Worm (Caenorhabditis elegans) whole organism, L4 larva: ENCODE data around the gene F42A6.2.

Experiments
- D1046.2 ChIP-seq: fragments of 200-800 bp; sonication (Bioruptor generic); IDR thresholded peaks from 2 replicates; pipeline ENCODE4 v1.3.6; 2022; ENCODE audit warnings: missing genetic modification characterization, missing compliant biosample characterization
- F37D6.2 ChIP-seq: sonication (generic microtip); optimal IDR thresholded peaks from 2 replicates; lab custom pipeline; 2016; ENCODE audit warnings: mild to moderate bottlenecking, missing genetic modification characterization, missing compliant biosample characterization
- T20F7.1 ChIP-seq: fragments of 200-800 bp; sonication (Bioruptor generic); optimal IDR thresholded peaks from 2 replicates; lab custom pipeline; 2018; ENCODE audit warnings: mild to moderate bottlenecking, missing genetic modification characterization, missing compliant biosample characterization
- T26A8.4 ChIP-seq: fragments of 200-800 bp; sonication (Bioruptor generic); IDR thresholded peaks from 2 replicates; pipeline ENCODE4 v1.3.6; 2022; ENCODE audit warnings: missing genetic modification characterization, missing compliant biosample characterization
- Y48G9A.11 ChIP-seq: fragments of 200-800 bp; sonication (Bioruptor generic); IDR thresholded peaks from 2 replicates; pipeline ENCODE4 v1.3.6; 2022; ENCODE audit warnings: missing genetic modification reagents, missing genetic modification characterization, missing compliant biosample characterization
- Y5F2A.4 ChIP-seq: fragments of 200-800 bp; sonication (Bioruptor generic); optimal IDR thresholded peaks from 2 replicates; lab custom pipeline; 2018; ENCODE audit warnings: mild to moderate bottlenecking, missing genetic modification characterization, missing compliant biosample characterization
- Y75B8A.6 ChIP-seq: fragments of 200-800 bp; sonication (Bioruptor generic); IDR thresholded peaks from 2 replicates; pipeline ENCODE4 v1.3.6; 2022; ENCODE audit warnings: missing genetic modification reagents, missing genetic modification characterization, missing compliant biosample characterization
- aha-1 ChIP-seq: fragments of 150-350 bp; peaks from one replicate; lab custom pipeline; 2014; ENCODE audit warnings: missing biosample characterization, missing genetic modification characterization
- ama-1 ChIP-seq: fragments of 150-350 bp; optimal IDR thresholded peaks from 2 replicates; lab custom pipeline; 2014; ENCODE audit warnings: inconsistent platforms, mixed read lengths
- ceh-32 ChIP-seq: sonication (generic microtip); optimal IDR thresholded peaks from 2 replicates; lab custom pipeline; 2016; ENCODE audit warnings: mild to moderate bottlenecking, missing genetic modification characterization, missing compliant biosample characterization; ENCODE audit not compliant: poor library complexity
- ceh-82 ChIP-seq: sonication (generic microtip); optimal IDR thresholded peaks from 2 replicates; lab custom pipeline; 2017; ENCODE audit warnings: missing biosample characterization, missing genetic modification characterization
- daf-16 ChIP-seq, 3 experiments: sonication (generic microtip); optimal IDR thresholded peaks; 2 replicates each; lab custom pipeline; 2016 to 2017; ENCODE audit warnings: missing genetic modification characterization in 3 of 3, missing genetic modification reagents in 3 of 3, mild to moderate bottlenecking in 2 of 3, missing compliant biosample characterization in 2 of 3, missing biosample characterization in 1 of 3, moderate library complexity in 1 of 3
- dve-1 ChIP-seq: sonication (generic microtip); optimal IDR thresholded peaks from 2 replicates; lab custom pipeline; 2017; ENCODE audit warnings: antibody characterized with exemption, mild to moderate bottlenecking, missing genetic modification characterization, missing compliant biosample characterization; ENCODE audit not compliant: insufficient read depth
- egl-43 ChIP-seq: fragments of 200-800 bp; sonication (Bioruptor generic); IDR thresholded peaks from 2 replicates; pipeline ENCODE4 v1.3.6; 2022; ENCODE audit warnings: missing genetic modification reagents, missing genetic modification characterization, missing compliant biosample characterization
- fkh-10 ChIP-seq: fragments of 150-350 bp; optimal IDR thresholded peaks from 2 replicates; lab custom pipeline; 2014; ENCODE audit warnings: missing biosample characterization, missing genetic modification reagents, missing genetic modification characterization
- fos-1 ChIP-seq: fragments of 150-350 bp; optimal IDR thresholded peaks from 2 replicates; lab custom pipeline; 2014; ENCODE audit warnings: missing biosample characterization, missing genetic modification characterization
- lin-13 ChIP-seq: fragments of 150-350 bp; optimal IDR thresholded peaks from 2 replicates; lab custom pipeline; 2014; ENCODE audit warnings: missing biosample characterization, missing genetic modification reagents, missing genetic modification characterization
- lin-29 ChIP-seq: fragments of 200-800 bp; sonication (Bioruptor generic); IDR thresholded peaks from 2 replicates; pipeline ENCODE4 v1.3.6; 2022; ENCODE audit warnings: missing genetic modification reagents, missing genetic modification characterization, missing compliant biosample characterization
- lin-38 ChIP-seq: fragments of 200-800 bp; sonication (Bioruptor generic); IDR thresholded peaks from 2 replicates; pipeline ENCODE4 v1.3.6; 2022; ENCODE audit warnings: missing genetic modification reagents, missing genetic modification characterization, missing compliant biosample characterization
- lir-3 ChIP-seq: sonication (generic microtip); optimal IDR thresholded peaks from 2 replicates; lab custom pipeline; 2016; ENCODE audit warnings: mild to moderate bottlenecking, missing genetic modification characterization, missing compliant biosample characterization
- lsy-2 ChIP-seq, 2 experiments: fragments of 150-350 bp in 1 of 2; sonication (generic microtip) in 1 of 2; optimal IDR thresholded peaks; 2 replicates each; lab custom pipeline; 2014 to 2017; ENCODE audit warnings: missing biosample characterization in 2 of 2, missing genetic modification characterization in 2 of 2
- madf-5 ChIP-seq, 2 experiments: fragments of 200-800 bp; sonication (Bioruptor generic); IDR thresholded peaks; 2 replicates each; pipeline ENCODE4 v1.3.6; 2022; ENCODE audit warnings: missing compliant biosample characterization in 2 of 2, missing genetic modification characterization in 2 of 2
- mes-2 ChIP-seq: sonication (generic microtip); optimal IDR thresholded peaks from 2 replicates; lab custom pipeline; 2016; ENCODE audit warnings: missing genotype, mild to moderate bottlenecking, missing genetic modification characterization, missing compliant biosample characterization; ENCODE audit not compliant: poor library complexity, severe bottlenecking
- mxl-2 ChIP-seq: fragments of 200-800 bp; sonication (Bioruptor generic); conservative IDR thresholded peaks from 2 replicates; pipeline ENCODE4 v1.3.6; 2022; ENCODE audit warnings: missing genetic modification reagents, missing genetic modification characterization, missing compliant biosample characterization
- nhr-102 ChIP-seq: sonication (generic microtip); optimal IDR thresholded peaks from 2 replicates; lab custom pipeline; 2016; ENCODE audit warnings: mild to moderate bottlenecking, missing genetic modification characterization, moderate library complexity, missing compliant biosample characterization
- nhr-237 ChIP-seq: sonication (generic microtip); optimal IDR thresholded peaks from 2 replicates; lab custom pipeline; 2017; ENCODE audit warnings: missing biosample characterization, missing genetic modification characterization
- nhr-41 ChIP-seq: fragments of 200-800 bp; sonication (Bioruptor generic); IDR thresholded peaks from 2 replicates; pipeline ENCODE4 v1.3.6; 2022; ENCODE audit warnings: missing genetic modification reagents, missing genetic modification characterization, missing compliant biosample characterization
- nhr-76 ChIP-seq: fragments of 150-350 bp; optimal IDR thresholded peaks from 2 replicates; lab custom pipeline; 2014; ENCODE audit warnings: missing biosample characterization, missing genetic modification characterization
- pqm-1 ChIP-seq: sonication (generic microtip); optimal IDR thresholded peaks from 2 replicates; lab custom pipeline; 2017; ENCODE audit warnings: missing biosample characterization, missing genetic modification characterization
- sdz-12 ChIP-seq: fragments of 200-800 bp; sonication (Bioruptor generic); optimal IDR thresholded peaks from 2 replicates; lab custom pipeline; 2018; ENCODE audit warnings: mild to moderate bottlenecking, missing genetic modification characterization, missing compliant biosample characterization
- snpc-4 ChIP-seq: fragments of 150-350 bp; optimal IDR thresholded peaks from 2 replicates; lab custom pipeline; 2014; ENCODE audit warnings: missing biosample characterization, missing genetic modification characterization
- spr-3 ChIP-seq: fragments of 200-800 bp; sonication (Bioruptor generic); optimal IDR thresholded peaks from 2 replicates; lab custom pipeline; 2018; ENCODE audit warnings: mild to moderate bottlenecking, missing genetic modification characterization, missing compliant biosample characterization
- tra-1 ChIP-seq: fragments of 200-800 bp; sonication (Bioruptor generic); IDR thresholded peaks from 2 replicates; pipeline ENCODE4 v1.3.6; 2022; ENCODE audit warnings: missing genetic modification reagents, missing genetic modification characterization, missing compliant biosample characterization
- unc-130 ChIP-seq: sonication (generic microtip); optimal IDR thresholded peaks from 2 replicates; lab custom pipeline; 2016; ENCODE audit warnings: missing genetic modification reagents, missing genetic modification characterization, missing compliant biosample characterization
- zfp-3 ChIP-seq: fragments of 200-800 bp; sonication (Bioruptor generic); conservative IDR thresholded peaks from 2 replicates; pipeline ENCODE4 v1.3.6; 2022; ENCODE audit warnings: missing genetic modification reagents, missing genetic modification characterization, missing compliant biosample characterization
- zip-2 ChIP-seq: fragments of 150-350 bp; optimal IDR thresholded peaks from 2 replicates; lab custom pipeline; 2014; ENCODE audit warnings: missing biosample characterization, missing genetic modification characterization
- ztf-7 ChIP-seq: fragments of 150-350 bp; optimal IDR thresholded peaks from 2 replicates; lab custom pipeline; 2014; ENCODE audit warnings: missing biosample characterization, missing genetic modification characterization

Gene F42A6.2

DNA sequence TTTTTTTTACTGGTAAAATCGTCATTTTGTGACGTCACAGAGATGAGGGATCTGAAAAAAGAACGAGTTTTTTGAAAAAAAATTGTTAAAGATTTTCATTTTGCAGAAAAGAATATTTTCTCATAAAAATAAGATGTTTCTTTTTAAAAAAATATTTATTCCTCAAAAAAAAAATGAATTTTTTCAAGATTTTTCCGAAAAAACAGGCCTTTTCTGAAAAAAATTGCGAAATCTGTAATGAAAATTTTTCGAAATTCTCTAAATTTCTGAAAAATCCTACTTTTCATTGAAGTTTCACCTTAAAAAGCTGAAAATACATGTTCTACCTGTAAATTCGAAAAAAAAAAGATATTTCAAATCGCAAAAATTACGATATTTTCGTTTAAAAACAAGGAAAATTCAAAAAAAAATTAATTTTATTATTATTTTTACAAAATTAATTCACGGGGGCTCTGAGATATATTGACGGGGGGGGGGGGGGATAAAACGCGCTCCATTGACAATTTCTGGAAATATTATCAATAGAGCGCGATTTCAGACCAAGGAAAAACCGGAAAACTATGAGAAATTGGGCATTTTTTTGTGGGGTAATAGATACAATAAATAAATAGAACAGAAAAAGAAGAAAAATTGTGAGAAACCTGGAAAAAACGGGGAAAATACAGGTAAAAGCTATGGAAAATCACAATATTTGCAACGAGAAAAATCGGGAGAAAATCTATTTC lies 37.0 kb downstream of the F42A6.2 start, which contains the start of gene otub-4:
Gene otub-4, minus strand, starts transcription at position 51 of the 725 bp plus-strand sequence.
- TF ChIP-seq madf-5 (GFP tag; IDR thresholded peaks at IDR 0.05; lab: Robert Waterston, UW), result no peak
- TF ChIP-seq lin-38 (GFP tag; lab: Robert Waterston, UW), result peak; percentile 66

DNA sequence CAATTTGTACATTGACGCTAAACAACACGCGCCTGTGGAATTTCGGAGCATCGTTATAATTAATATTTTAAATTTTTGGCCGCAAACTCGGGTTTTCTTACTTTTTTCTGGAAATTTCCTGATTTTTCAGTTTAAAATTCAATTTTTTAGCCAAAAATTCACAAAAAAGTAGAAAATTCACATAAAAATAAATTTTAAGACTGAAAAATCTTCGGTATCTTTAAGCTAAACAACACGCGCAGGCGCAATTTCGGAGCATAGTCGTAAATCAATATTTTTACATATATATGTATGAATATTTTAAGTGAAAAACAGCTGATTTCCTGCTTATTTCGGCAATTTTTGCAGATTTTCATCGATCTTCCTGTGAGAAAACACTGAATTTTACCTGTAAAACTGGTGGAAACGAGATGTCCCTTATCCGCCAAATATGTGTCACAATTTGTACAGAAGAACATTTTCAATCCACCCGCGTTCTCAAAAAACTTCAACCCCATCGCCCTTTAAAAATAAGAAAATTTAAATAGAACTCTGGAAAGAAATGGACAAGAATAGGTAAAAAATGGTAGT lies 41.2 kb downstream of the F42A6.2 start, which contains the start of gene B0546.3:
Gene B0546.3, minus strand, starts transcription at position 504 of the 570 bp plus-strand sequence.
- TF ChIP-seq ama-1 (lab: Kevin White, UChicago) (peak; percentile 58), T26A8.4 (GFP tag; lab: Robert Waterston, UW) (peak; percentile 60; the same call in 1 of the 2 replicates), ceh-32 (no peak), dve-1 (tag; lab: Kevin White, UChicago) (peak; percentile 27), lin-38 (GFP tag; lab: Robert Waterston, UW) (peak; percentile 43), sdz-12 (peak; percentile 43), fos-1 (tag; lab: Kevin White, UChicago) (no peak), Y5F2A.4 (no peak), lin-29 (GFP tag; lab: Robert Waterston, UW) (no peak), spr-3 (GFP tag; lab: Kevin White, UChicago) (no peak), D1046.2 (no peak), egl-43 (GFP tag; lab: Robert Waterston, UW) (no peak), fkh-10 (GFP tag; lab: Kevin White, UChicago) (no peak), daf-16 (GFP tag; optimal IDR thresholded peaks at IDR 0.05; lab: Kevin White, UChicago) (no peak), daf-16 (tag; optimal IDR thresholded peaks at IDR 0.05; lab: Kevin White, UChicago) (peak; percentile 6), Y48G9A.11 (GFP tag; lab: Robert Waterston, UW) (peak; percentile 22; the same call in 1 of the 2 replicates), T20F7.1 (peak; percentile 78), nhr-237 (tag; lab: Kevin White, UChicago) (no peak), Y75B8A.6 (GFP tag; lab: Robert Waterston, UW) (no peak), lir-3 (tag; lab: Kevin White, UChicago) (no peak), nhr-102 (peak; percentile 6), lsy-2 (tag; optimal IDR thresholded peaks at IDR 0.05; lab: Kevin White, UChicago) (peak in 1 of 2 experiments; percentile 18), zfp-3 (0 out of 2 replicates have a peak, but pooled peaks have one; percentile 31), ceh-82 (tag; lab: Kevin White, UChicago) (no peak), lin-13 (no peak)

DNA sequence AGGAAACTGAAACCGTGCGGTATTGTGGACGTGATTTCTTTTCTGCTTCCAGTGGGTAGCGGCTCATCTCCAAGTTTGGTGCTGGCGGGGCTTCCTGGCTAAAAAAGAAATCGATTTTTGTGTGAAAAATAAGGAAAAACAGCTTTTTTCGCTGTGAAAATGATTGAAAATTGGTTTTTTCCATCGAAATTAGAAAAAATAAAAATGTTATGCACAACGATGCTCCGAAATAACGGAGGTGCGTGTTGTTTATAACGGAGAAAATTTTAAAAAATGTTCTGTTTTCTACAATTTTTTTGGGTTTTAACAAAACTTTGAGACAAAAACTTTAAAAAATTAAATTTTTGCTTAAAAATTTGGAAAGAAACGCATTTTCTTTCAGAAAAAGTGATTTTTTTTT lies 41.9 kb downstream of the F42A6.2 start:
- peak; percentile 63 for TF ChIP-seq T20F7.1
- no peak for TF ChIP-seq egl-43 (GFP tag; lab: Robert Waterston, UW)
- TF ChIP-seq Y48G9A.11 (GFP tag; lab: Robert Waterston, UW), result peak; percentile 54; the same call in 1 of the 2 replicates
- no peak for TF ChIP-seq mes-2 (tag; lab: Kevin White, UChicago)
- no peak for TF ChIP-seq tra-1
- TF ChIP-seq lin-38 (GFP tag; lab: Robert Waterston, UW), result no peak
- peak; percentile 59 for TF ChIP-seq aha-1 (tag; lab: Kevin White, UChicago)
- no peak for TF ChIP-seq mxl-2
- TF ChIP-seq fkh-10 (GFP tag; lab: Kevin White, UChicago), result no peak
- TF ChIP-seq zip-2, result no peak
- peak in 1 of 2 experiments; percentile 5 for TF ChIP-seq lsy-2 (tag; optimal IDR thresholded peaks at IDR 0.05; lab: Kevin White, UChicago)
- no peak for TF ChIP-seq snpc-4 (tag; lab: Kevin White, UChicago)
- no peak for TF ChIP-seq F37D6.2 (tag; lab: Kevin White, UChicago)
- no peak for TF ChIP-seq unc-130 (GFP tag; lab: Kevin White, UChicago)
- no peak for TF ChIP-seq nhr-41
- TF ChIP-seq nhr-76 (tag; lab: Kevin White, UChicago), result no peak
- TF ChIP-seq ztf-7 (tag; lab: Kevin White, UChicago), result no peak
- TF ChIP-seq pqm-1 (tag; lab: Kevin White, UChicago), result no peak
